Worm (Caenorhabditis elegans) whole organism, L4 larva: ENCODE results near the gene srx-66.

Experiments
- F10B5.3 ChIP-seq: sonication (generic microtip); optimal IDR thresholded peaks from 2 replicates; lab custom pipeline; 2016; ENCODE audit warnings: mild to moderate bottlenecking, missing genetic modification characterization, missing compliant biosample characterization
- F26F4.8 ChIP-seq: fragments of 200-800 bp; sonication (Bioruptor generic); conservative IDR thresholded peaks from 2 replicates; pipeline ENCODE4 v1.3.6; 2022; ENCODE audit warnings: missing genetic modification characterization, missing compliant biosample characterization
- F37D6.2 ChIP-seq: sonication (generic microtip); optimal IDR thresholded peaks from 2 replicates; lab custom pipeline; 2016; ENCODE audit warnings: mild to moderate bottlenecking, missing genetic modification characterization, missing compliant biosample characterization
- F44E2.7 ChIP-seq: fragments of 200-800 bp; sonication (Bioruptor generic); IDR thresholded peaks from 2 replicates; pipeline ENCODE4 v2.1.2; 2022; ENCODE audit warnings: missing genetic modification characterization, missing compliant biosample characterization
- aha-1 ChIP-seq: fragments of 150-350 bp; peaks from one replicate; lab custom pipeline; 2014; ENCODE audit warnings: missing biosample characterization, missing genetic modification characterization
- ama-1 ChIP-seq: fragments of 150-350 bp; optimal IDR thresholded peaks from 2 replicates; lab custom pipeline; 2014; ENCODE audit warnings: inconsistent platforms, mixed read lengths
- attf-4 ChIP-seq: sonication (generic microtip); optimal IDR thresholded peaks from 3 replicates; lab custom pipeline; 2017; ENCODE audit warnings: missing biosample characterization, missing genetic modification characterization
- ceh-20 ChIP-seq: fragments of 200-800 bp; sonication (Bioruptor generic); IDR thresholded peaks from 2 replicates; pipeline ENCODE4 v1.3.6; 2022; ENCODE audit warnings: missing genetic modification reagents, missing genetic modification characterization, missing compliant biosample characterization
- ceh-62 ChIP-seq: sonication (generic microtip); optimal IDR thresholded peaks from 2 replicates; lab custom pipeline; 2017; ENCODE audit warnings: missing biosample characterization, missing genetic modification characterization
- ceh-82 ChIP-seq: sonication (generic microtip); optimal IDR thresholded peaks from 2 replicates; lab custom pipeline; 2017; ENCODE audit warnings: missing biosample characterization, missing genetic modification characterization
- daf-16 ChIP-seq, 3 experiments: sonication (generic microtip); optimal IDR thresholded peaks; 2 replicates each; lab custom pipeline; 2016 to 2017; ENCODE audit warnings: missing genetic modification characterization in 3 of 3, missing genetic modification reagents in 3 of 3, mild to moderate bottlenecking in 2 of 3, missing compliant biosample characterization in 2 of 3, missing biosample characterization in 1 of 3, moderate library complexity in 1 of 3
- daf-19 ChIP-seq: fragments of 200-800 bp; sonication (Bioruptor generic); conservative IDR thresholded peaks from 2 replicates; pipeline ENCODE4 v1.3.6; 2022; ENCODE audit warnings: missing genetic modification characterization, missing compliant biosample characterization
- dmd-6 ChIP-seq: fragments of 200-800 bp; sonication (Bioruptor generic); IDR thresholded peaks from 2 replicates; pipeline ENCODE4 v1.3.6; 2022; ENCODE audit warnings: missing genetic modification reagents, missing genetic modification characterization, missing compliant biosample characterization
- dmd-8 ChIP-seq: fragments of 200-800 bp; sonication (Bioruptor generic); IDR thresholded peaks from 2 replicates; pipeline ENCODE4 v1.3.6; 2022; ENCODE audit warnings: missing genetic modification characterization, missing compliant biosample characterization
- hif-1 ChIP-seq, 2 experiments: sonication (generic microtip); optimal IDR thresholded peaks; 2 replicates each; lab custom pipeline; 2016 to 2017; ENCODE audit warnings: missing compliant biosample characterization in 2 of 2, missing genetic modification characterization in 2 of 2, missing genetic modification reagents in 2 of 2, missing genotype in 2 of 2, mild to moderate bottlenecking in 1 of 2
- hlh-11 ChIP-seq: fragments of 200-800 bp; sonication (Bioruptor generic); optimal IDR thresholded peaks from 2 replicates; lab custom pipeline; 2018; ENCODE audit warnings: mild to moderate bottlenecking, missing genetic modification characterization, missing compliant biosample characterization
- hlh-30 ChIP-seq: sonication (generic microtip); optimal IDR thresholded peaks from 2 replicates; lab custom pipeline; 2017; ENCODE audit warnings: antibody characterized with exemption, mild to moderate bottlenecking, missing genetic modification characterization, missing compliant biosample characterization; ENCODE audit not compliant: insufficient read depth
- lim-7 ChIP-seq: fragments of 200-800 bp; sonication (Bioruptor generic); IDR thresholded peaks from 2 replicates; pipeline ENCODE4 v1.3.6; 2022; ENCODE audit warnings: missing genetic modification characterization, missing compliant biosample characterization
- lin-13 ChIP-seq: fragments of 150-350 bp; optimal IDR thresholded peaks from 2 replicates; lab custom pipeline; 2014; ENCODE audit warnings: missing biosample characterization, missing genetic modification reagents, missing genetic modification characterization
- lin-38 ChIP-seq: fragments of 200-800 bp; sonication (Bioruptor generic); IDR thresholded peaks from 2 replicates; pipeline ENCODE4 v1.3.6; 2022; ENCODE audit warnings: missing genetic modification reagents, missing genetic modification characterization, missing compliant biosample characterization
- madf-5 ChIP-seq, 2 experiments: fragments of 200-800 bp; sonication (Bioruptor generic); IDR thresholded peaks; 2 replicates each; pipeline ENCODE4 v1.3.6; 2022; ENCODE audit warnings: missing compliant biosample characterization in 2 of 2, missing genetic modification characterization in 2 of 2
- mdl-1 ChIP-seq, 2 experiments: fragments of 150-350 bp in 1 of 2; sonication (generic microtip) in 1 of 2; optimal IDR thresholded peaks; 2 replicates each; lab custom pipeline; 2014 to 2017; ENCODE audit warnings: missing biosample characterization in 2 of 2, missing genetic modification characterization in 2 of 2
- nhr-28 ChIP-seq: fragments of 150-350 bp; optimal IDR thresholded peaks from 2 replicates; lab custom pipeline; 2014; ENCODE audit warnings: missing biosample characterization, missing genetic modification characterization
- nhr-41 ChIP-seq: fragments of 200-800 bp; sonication (Bioruptor generic); IDR thresholded peaks from 2 replicates; pipeline ENCODE4 v1.3.6; 2022; ENCODE audit warnings: missing genetic modification reagents, missing genetic modification characterization, missing compliant biosample characterization
- nhr-6 ChIP-seq: fragments of 150-350 bp; optimal IDR thresholded peaks from 2 replicates; lab custom pipeline; 2014; ENCODE audit warnings: missing biosample characterization, missing genetic modification characterization
- pqm-1 ChIP-seq: sonication (generic microtip); optimal IDR thresholded peaks from 2 replicates; lab custom pipeline; 2017; ENCODE audit warnings: missing biosample characterization, missing genetic modification characterization
- saeg-2 ChIP-seq: fragments of 200-800 bp; sonication (Bioruptor generic); IDR thresholded peaks from 2 replicates; pipeline ENCODE4 v1.3.6; 2022; ENCODE audit warnings: missing genetic modification reagents, missing genetic modification characterization, missing compliant biosample characterization
- sdz-12 ChIP-seq: fragments of 200-800 bp; sonication (Bioruptor generic); optimal IDR thresholded peaks from 2 replicates; lab custom pipeline; 2018; ENCODE audit warnings: mild to moderate bottlenecking, missing genetic modification characterization, missing compliant biosample characterization
- spr-1 ChIP-seq: sonication (generic microtip); optimal IDR thresholded peaks from 2 replicates; lab custom pipeline; 2016; ENCODE audit warnings: mild to moderate bottlenecking, missing genetic modification characterization, missing compliant biosample characterization
- tag-97 ChIP-seq: fragments of 200-800 bp; sonication (Bioruptor generic); IDR thresholded peaks from 2 replicates; pipeline ENCODE4 v1.3.6; 2022; ENCODE audit warnings: missing genetic modification characterization, missing compliant biosample characterization
- zfp-3 ChIP-seq: fragments of 200-800 bp; sonication (Bioruptor generic); conservative IDR thresholded peaks from 2 replicates; pipeline ENCODE4 v1.3.6; 2022; ENCODE audit warnings: missing genetic modification reagents, missing genetic modification characterization, missing compliant biosample characterization

The srx-66 gene

DNA sequence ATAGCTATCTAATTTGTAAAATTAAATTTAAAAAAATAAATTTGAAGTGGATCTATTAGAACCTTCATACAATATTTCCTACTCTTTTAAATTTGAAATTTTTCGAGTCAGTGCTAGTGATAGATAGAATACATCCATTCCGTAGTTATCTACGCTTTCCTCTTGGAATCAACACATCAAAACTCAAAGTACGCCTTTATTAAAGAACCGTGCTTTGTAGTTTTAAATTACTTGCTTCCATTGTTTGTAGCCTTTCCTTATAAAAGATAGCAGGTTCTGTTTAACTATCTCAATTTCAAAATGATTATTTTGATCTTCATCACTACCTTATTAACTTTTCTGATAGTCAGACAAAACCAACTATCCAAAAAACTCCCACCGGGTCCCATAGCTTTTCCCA, 25.7 kb downstream of the srx-66 start, which contains the start of gene cyp-35B3:
TSS of gene cyp-35B3 (plus strand) at position 301 of the 400 bp plus-strand sequence.
- TF ChIP-seq ceh-20 (GFP tag; lab: Robert Waterston, UW) (no peak), lin-38 (no peak), hlh-30 (tag; lab: Kevin White, UChicago) (no peak), sdz-12 (no peak), hif-1 (tag; optimal IDR thresholded peaks at IDR 0.05; lab: Kevin White, UChicago) (no peak)

- TF ChIP-seq daf-16 (GFP tag; optimal IDR thresholded peaks at IDR 0.05; lab: Kevin White, UChicago) (no peak), daf-16 (tag; optimal IDR thresholded peaks at IDR 0.05; lab: Kevin White, UChicago) (peak; percentile 66), ceh-82 (no peak), F26F4.8 (GFP tag; lab: Robert Waterston, UW) (no peak), madf-5 (GFP tag; IDR thresholded peaks at IDR 0.05; lab: Robert Waterston, UW) (no peak), nhr-41 (GFP tag; lab: Robert Waterston, UW) (no peak), hlh-11 (tag; lab: Kevin White, UChicago) (no peak), dmd-6 (GFP tag; lab: Robert Waterston, UW) (no peak), ceh-20 (GFP tag; lab: Robert Waterston, UW) (no peak), aha-1 (tag; lab: Kevin White, UChicago) (peak; percentile 65)
These were observed 30.3 kb downstream of the srx-66 start, which contains the start of gene dach-1 for ce11 chrV:3949723-3950122. Gene dach-1 (plus strand): TSS chrV:3950023.

DNA sequence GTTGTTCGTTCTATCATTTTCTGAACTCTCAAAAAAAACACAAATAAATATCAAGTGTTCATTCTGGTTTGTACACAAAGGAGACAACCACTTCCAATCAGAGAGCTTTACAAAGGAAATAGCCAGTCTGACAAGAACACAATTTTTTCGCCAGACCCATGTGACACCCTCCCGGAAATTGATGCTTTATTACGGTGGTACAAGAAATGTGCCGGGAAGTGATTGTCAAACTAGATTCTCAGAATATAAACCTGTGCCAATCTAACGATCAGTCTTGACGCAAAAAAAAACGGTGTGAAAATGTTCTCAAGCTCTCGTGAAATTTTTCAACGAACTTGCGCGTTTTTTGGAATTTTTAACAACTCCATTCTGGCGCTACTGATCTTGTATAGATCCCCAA, 34.4 kb downstream of the srx-66 start, which contains the start of gene str-247:
TSS of gene str-247 (plus strand) at position 301 of the 400 bp plus-strand sequence.
- no peak for TF ChIP-seq F37D6.2 (tag; lab: Kevin White, UChicago)
- no peak for TF ChIP-seq nhr-41 (GFP tag; lab: Robert Waterston, UW)
- no peak for TF ChIP-seq F10B5.3 (tag; lab: Kevin White, UChicago)
- no peak for TF ChIP-seq hlh-11 (tag; lab: Kevin White, UChicago)
- no peak for TF ChIP-seq daf-19 (GFP tag; lab: Robert Waterston, UW)
- no peak for TF ChIP-seq saeg-2 (GFP tag; lab: Robert Waterston, UW)
- TF ChIP-seq nhr-6 (tag; lab: Kevin White, UChicago), result no peak
- TF ChIP-seq mdl-1 (tag; optimal IDR thresholded peaks at IDR 0.05; lab: Kevin White, UChicago), result no peak
- no peak for TF ChIP-seq lin-13
- no peak for TF ChIP-seq spr-1 (tag; lab: Kevin White, UChicago)
- no peak for TF ChIP-seq ceh-62 (tag; lab: Kevin White, UChicago)
- no peak for TF ChIP-seq dmd-8
- no peak for TF ChIP-seq ama-1
- no peak for TF ChIP-seq pqm-1 (tag; lab: Kevin White, UChicago)
- TF ChIP-seq F44E2.7 (GFP tag; lab: Robert Waterston, UW), result no peak

- TF ChIP-seq attf-4 (no peak), nhr-28 (tag; lab: Kevin White, UChicago) (peak; percentile 49), lim-7 (GFP tag; lab: Robert Waterston, UW) (no peak), hlh-30 (tag; lab: Kevin White, UChicago) (no peak)
These were observed 38.2 kb downstream of the srx-66 start, which contains the start of gene cyp-34A5 for ce11 chrV:3957608-3958007. Gene cyp-34A5 (minus strand): TSS chrV:3957708.

DNA sequence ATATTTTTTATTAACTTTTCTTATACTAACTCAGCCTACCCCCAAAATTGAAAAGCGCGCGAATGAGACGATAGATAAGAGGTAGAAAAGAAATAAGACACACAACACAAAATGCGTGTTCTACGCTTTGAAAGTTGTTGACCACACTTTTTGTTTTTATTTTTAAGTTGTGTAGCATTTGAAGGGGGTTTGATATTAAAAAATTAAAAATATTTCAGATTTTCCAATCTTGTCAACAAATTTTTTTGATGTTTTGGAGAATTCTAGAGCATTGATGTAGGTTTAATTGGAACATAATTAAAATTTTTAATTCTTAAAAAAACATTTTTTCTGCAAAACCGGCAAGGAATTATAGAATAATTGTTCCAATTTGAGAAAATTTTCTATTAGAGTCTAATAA, 41.8 kb downstream of the srx-66 start, which contains the start of gene cyp-34A6:
TSS of gene cyp-34A6 (minus strand) at position 101 of the 400 bp plus-strand sequence.
- TF ChIP-seq nhr-28 (tag; lab: Kevin White, UChicago) (no peak), daf-16 (GFP tag; optimal IDR thresholded peaks at IDR 0.05; lab: Kevin White, UChicago) (no peak), daf-16 (tag; optimal IDR thresholded peaks at IDR 0.05; lab: Kevin White, UChicago) (peak; percentile 49), attf-4 (no peak), tag-97 (GFP tag; lab: Robert Waterston, UW) (no peak)

ce11 chrV:3963715-3964114, 44.3 kb downstream of the srx-66 start, which contains the start of gene cyp-34A7:
Gene cyp-34A7 (minus strand): TSS chrV:3963815.
- TF ChIP-seq F26F4.8 (GFP tag; lab: Robert Waterston, UW) (no peak), nhr-28 (tag; lab: Kevin White, UChicago) (peak; percentile 42), zfp-3 (GFP tag; lab: Robert Waterston, UW) (no peak)
